Worm (Caenorhabditis elegans) whole organism, early embryonic: ENCODE data around the gene fkh-8.

Source experiments
- B0310.2 ChIP-seq: sonication (generic microtip); optimal IDR thresholded peaks from 2 replicates; lab custom pipeline; 2016; ENCODE audit warnings: mild to moderate bottlenecking, missing genetic modification characterization, missing compliant biosample characterization
- ama-1 ChIP-seq: fragments of 150-350 bp; optimal IDR thresholded peaks from 2 replicates; lab custom pipeline; 2014
- hmbx-1 ChIP-seq: sonication (generic microtip); optimal IDR thresholded peaks from 2 replicates; lab custom pipeline; 2016; ENCODE audit warnings: mild to moderate bottlenecking, missing genetic modification characterization, missing compliant biosample characterization
- scrt-1 ChIP-seq: fragments of 200-800 bp; sonication (Bioruptor generic); IDR thresholded peaks from 2 replicates; pipeline ENCODE4 v1.3.6; 2022; ENCODE audit warnings: missing genetic modification characterization, missing compliant biosample characterization
- sea-1 ChIP-seq: fragments of 200-800 bp; sonication (Bioruptor generic); conservative IDR thresholded peaks from 2 replicates; pipeline ENCODE4 v1.3.6; 2022; ENCODE audit warnings: missing genetic modification characterization, missing compliant biosample characterization

DNA sequence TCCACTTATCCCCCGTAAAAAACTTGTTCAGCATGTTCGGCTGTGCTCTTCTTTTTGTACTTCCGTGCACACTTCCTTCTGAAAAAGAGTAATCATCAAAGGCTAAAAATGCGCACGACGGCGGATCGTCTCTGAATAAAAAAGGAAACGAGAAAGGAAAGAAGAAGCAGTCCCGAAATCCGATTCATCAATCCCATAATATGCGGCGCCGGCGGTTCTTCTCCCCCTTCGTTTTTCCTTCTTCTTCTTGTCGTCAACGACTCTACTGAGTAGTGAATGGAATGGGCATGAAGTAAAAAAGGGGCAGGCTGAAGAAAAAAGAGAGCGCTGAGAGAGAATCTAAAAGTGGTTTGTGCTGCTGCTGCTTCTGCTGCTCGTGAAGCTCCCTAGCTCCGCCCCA is 41.8 kb downstream of the fkh-8 start:
- TF ChIP-seq ama-1 (no peak), sea-1 (GFP tag; lab: Robert Waterston, UW) (no peak), hmbx-1 (no peak), scrt-1 (GFP tag; lab: Robert Waterston, UW) (no peak), B0310.2 (tag; lab: Kevin White, UChicago) (no peak)
